Worm (Caenorhabditis elegans): Measurements from ENCODE around the gene T03F6.3.

ce11 chrIII:13388621-13389020 is 574 bp upstream of the T03F6.3 start:
- TF ChIP-seq flt-1 (GFP tag; IDR thresholded peaks at IDR 0.05) (no peak), ztf-23 (GFP tag; IDR thresholded peaks at IDR 0.05) (no peak), tab-1 (GFP tag; IDR thresholded peaks at IDR 0.05) (no peak), ref-1 (GFP tag; conservative IDR thresholded peaks at IDR 0.05) (no peak), ztf-29 (GFP tag; IDR thresholded peaks at IDR 0.05) (no peak), cog-1 (tag; optimal IDR thresholded peaks at IDR 0.05) (no peak), med-1 (GFP tag; optimal IDR thresholded peaks at IDR 0.05; ENCODE audit: insufficient read depth) (no peak)
